Fruit fly (Drosophila melanogaster): ENCODE data around the gene CG3473.
A peak's percentile ranks its signal among the peaks of the same experiment; 100 is the strongest.

CG3473 gene

DNA sequence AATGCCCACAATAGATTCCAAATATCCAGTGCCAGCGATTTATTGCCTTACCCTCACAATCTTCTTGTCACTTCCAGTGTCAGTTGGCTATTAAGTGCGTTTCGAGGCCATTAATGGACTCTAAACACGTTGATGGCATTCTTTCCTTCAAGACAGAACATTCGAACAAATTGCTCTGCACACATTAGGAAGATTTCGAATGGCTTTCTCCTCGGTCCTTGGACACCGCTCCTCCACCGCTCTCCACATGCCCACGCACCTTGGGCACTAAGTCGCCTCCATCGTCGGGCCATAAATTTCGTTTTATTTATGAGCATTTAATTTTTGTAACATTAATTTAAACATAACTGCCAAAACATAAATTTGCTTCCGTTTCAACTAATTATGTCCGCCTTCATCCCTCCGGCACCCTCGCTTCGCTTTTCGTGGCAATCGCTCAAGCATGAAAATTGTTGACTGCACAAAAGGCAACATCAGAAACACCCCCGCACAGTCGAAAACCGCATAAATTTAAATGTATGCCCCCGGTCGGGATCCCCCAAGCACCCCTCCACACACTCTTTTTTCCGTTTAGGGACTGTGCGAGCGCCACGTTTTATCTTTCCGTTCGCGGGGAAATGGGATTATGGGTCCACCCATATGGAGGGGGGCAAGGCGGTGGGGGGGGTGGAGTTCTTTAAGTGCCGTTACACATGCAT, 26.6 kb downstream of the CG3473 start (continued):
- no peak for TF ChIP-seq mirr (GFP tag; optimal IDR thresholded peaks at IDR 0.05)
- no peak for TF ChIP-seq CG10431 (GFP tag; optimal IDR thresholded peaks at IDR 0.05)
- TF ChIP-seq dimm (GFP tag; IDR thresholded peaks at IDR 0.05): no peak
- no peak for TF ChIP-seq CG13775 (GFP tag; optimal IDR thresholded peaks at IDR 0.05)
- TF ChIP-seq CG7271 (tag; optimal IDR thresholded peaks at IDR 0.05): no peak
- TF ChIP-seq sr (GFP tag; IDR thresholded peaks at IDR 0.05): peak; percentile 84
- no peak for TF ChIP-seq Rx (GFP tag; IDR thresholded peaks at IDR 0.05)
- peak; percentile 97 for TF ChIP-seq crol (GFP tag; IDR thresholded peaks at IDR 0.05)
- TF ChIP-seq H2.0 (GFP tag; IDR thresholded peaks at IDR 0.05): 0 out of 2 replicates have a peak, but pooled peaks have one; percentile 14
- no peak for TF ChIP-seq fd64A (GFP tag; optimal IDR thresholded peaks at IDR 0.05)
- no peak for TF ChIP-seq CG6254 (GFP tag; optimal IDR thresholded peaks at IDR 0.05)
- TF ChIP-seq klu (GFP tag; IDR thresholded peaks at IDR 0.05): no peak
- TF ChIP-seq CG9609 (GFP tag; optimal IDR thresholded peaks at IDR 0.05): no peak
- no peak for TF ChIP-seq HHEX (GFP tag; optimal IDR thresholded peaks at IDR 0.05)
- no peak for TF ChIP-seq gcm (GFP tag; optimal IDR thresholded peaks at IDR 0.05)
- no peak for TF ChIP-seq TFAM (GFP tag; optimal IDR thresholded peaks at IDR 0.05)
- TF ChIP-seq CHES-1-like (GFP tag; optimal IDR thresholded peaks at IDR 0.05): no peak
- TF ChIP-seq CG11085 (GFP tag; IDR thresholded peaks at IDR 0.05): 0 out of 2 replicates have a peak, but pooled peaks have one; percentile 22
- TF ChIP-seq CG2875 (GFP tag; optimal IDR thresholded peaks at IDR 0.05): no peak
- TF ChIP-seq CG1832 (GFP tag; optimal IDR thresholded peaks at IDR 0.05): no peak
- no peak for TF ChIP-seq Antp (GFP tag; optimal IDR thresholded peaks at IDR 0.05)
- no peak for TF ChIP-seq CG30431 (GFP tag; optimal IDR thresholded peaks at IDR 0.05)
- no peak for TF ChIP-seq ewg (GFP tag; optimal IDR thresholded peaks at IDR 0.05)
- no peak for TF ChIP-seq CG43689 (GFP tag; IDR thresholded peaks at IDR 0.05)
- peak; percentile 13 for TF ChIP-seq Med (GFP tag)
- TF ChIP-seq row (GFP tag; IDR thresholded peaks at IDR 0.05): no peak
- no peak for TF ChIP-seq Atf3 (GFP tag; optimal IDR thresholded peaks at IDR 0.05)
- no peak for TF ChIP-seq Elba2 (GFP tag; optimal IDR thresholded peaks at IDR 0.05)
- no peak for TF ChIP-seq CG15269 (tag; optimal IDR thresholded peaks at IDR 0.05)
- no peak for TF ChIP-seq CG7987 (GFP tag; optimal IDR thresholded peaks at IDR 0.05)
- TF ChIP-seq insv (GFP tag; optimal IDR thresholded peaks at IDR 0.05): no peak
- TF ChIP-seq CG18764 (GFP tag; optimal IDR thresholded peaks at IDR 0.05): no peak
- no peak for TF ChIP-seq CG4707 (GFP tag; optimal IDR thresholded peaks at IDR 0.05)
- no peak for TF ChIP-seq pfk (GFP tag; optimal IDR thresholded peaks at IDR 0.05)
- TF ChIP-seq CG15011 (GFP tag; optimal IDR thresholded peaks at IDR 0.05): no peak
- no peak for TF ChIP-seq Poxn (GFP tag; IDR thresholded peaks at IDR 0.05)
- no peak for TF ChIP-seq ttk (GFP tag; IDR thresholded peaks at IDR 0.05)
- TF ChIP-seq CG13287 (GFP tag; IDR thresholded peaks at IDR 0.05; ENCODE audit: partially characterized antibody): no peak
- no peak for TF ChIP-seq Lhr (GFP tag; optimal IDR thresholded peaks at IDR 0.05)
- TF ChIP-seq CG17359 (tag; optimal IDR thresholded peaks at IDR 0.05): no peak
- no peak for TF ChIP-seq CG13424 (tag; optimal IDR thresholded peaks at IDR 0.05)
- TF ChIP-seq gro (GFP tag; optimal IDR thresholded peaks at IDR 0.05): peak; percentile 25
- no peak for TF ChIP-seq luna (GFP tag; optimal IDR thresholded peaks at IDR 0.05)
- no peak for TF ChIP-seq slbo (GFP tag; IDR thresholded peaks at IDR 0.05)
- TF ChIP-seq C15 (GFP tag; IDR thresholded peaks at IDR 0.05): no peak
- TF ChIP-seq Dip3 (GFP tag; optimal IDR thresholded peaks at IDR 0.05): no peak
- no peak for TF ChIP-seq Aef1 (GFP tag; IDR thresholded peaks at IDR 0.05)
- TF ChIP-seq lab (GFP tag; optimal IDR thresholded peaks at IDR 0.05): no peak
- no peak for TF ChIP-seq yki (optimal IDR thresholded peaks at IDR 0.05)
- TF ChIP-seq Gug (GFP tag; IDR thresholded peaks at IDR 0.05): no peak
- no peak for TF ChIP-seq CG6689 (GFP tag; IDR thresholded peaks at IDR 0.05)

All from whole organism, embryonic.